Worm (Caenorhabditis elegans) whole organism, L4/young adult: ENCODE results near the gene ced-7.

Experiments
- W03F9.2 ChIP-seq: fragments of 150-350 bp; optimal IDR thresholded peaks from 2 replicates; lab custom pipeline; 2014; ENCODE audit warnings: missing biosample characterization, missing genetic modification characterization
- him-1 ChIP-seq: sonication (generic microtip); optimal IDR thresholded peaks from 2 replicates; lab custom pipeline; 2016; ENCODE audit warnings: missing genotype, missing genetic modification reagents, missing genetic modification characterization, missing compliant biosample characterization

ce11 chrIII:9542816-9543215 is 37.1 kb downstream of the ced-7 start, which contains the start of gene eif-2Balpha:
- TF ChIP-seq him-1 (tag; lab: Kevin White, UChicago) (no peak), W03F9.2 (peak; percentile 56)
